Fruit fly (Drosophila melanogaster) whole organism, embryonic: ENCODE results near the gene PpD6.

ENCODE experiments used
- Asciz ChIP-seq: fragments of 200-800 bp; sonication (Bioruptor generic); optimal IDR thresholded peaks from 2 replicates; lab custom pipeline; 2017; ENCODE audit warnings: missing biosample characterization, mild to moderate bottlenecking, missing genetic modification characterization, missing genetic modification reagents
- B-H2 ChIP-seq: fragments of 200-800 bp; sonication (Bioruptor generic); optimal IDR thresholded peaks from 2 replicates; lab custom pipeline; 2018; ENCODE audit warnings: missing biosample characterization, mild to moderate bottlenecking, missing genetic modification characterization
- CG10274 ChIP-seq: fragments of 200-800 bp; sonication (Bioruptor generic); optimal IDR thresholded peaks from 3 replicates; lab custom pipeline; 2017; ENCODE audit warnings: missing biosample characterization, mild to moderate bottlenecking, missing genetic modification characterization
- CG10654 ChIP-seq: fragments of 200-800 bp; sonication (Bioruptor generic); optimal IDR thresholded peaks from 2 replicates; lab custom pipeline; 2016; ENCODE audit warnings: missing biosample characterization, missing genetic modification characterization
- CG10979 ChIP-seq: fragments of 200-800 bp; sonication (Bioruptor generic); optimal IDR thresholded peaks from 2 replicates; lab custom pipeline; 2018; ENCODE audit warnings: missing biosample characterization, mild to moderate bottlenecking, missing genetic modification characterization, moderate library complexity
- CG12659 ChIP-seq: fragments of 200-800 bp; sonication (Bioruptor generic); optimal IDR thresholded peaks from 3 replicates; lab custom pipeline; 2017; ENCODE audit warnings: mild to moderate bottlenecking, missing biosample characterization, missing genetic modification reagents, missing genetic modification characterization
- CG14860 ChIP-seq: fragments of 200-800 bp; sonication (Bioruptor generic); IDR thresholded peaks from 3 replicates; pipeline ENCODE4 v1.3.6; 2022; ENCODE audit warnings: missing biosample characterization, missing genetic modification characterization; ENCODE audit not compliant: partially characterized antibody
- CG17359 ChIP-seq: fragments of 200-800 bp; sonication (Bioruptor generic); optimal IDR thresholded peaks from 3 replicates; lab custom pipeline; 2018; ENCODE audit warnings: missing biosample characterization, mild to moderate bottlenecking, missing genetic modification characterization, moderate library complexity
- CG2116 ChIP-seq: fragments of 200-800 bp; sonication (Bioruptor generic); optimal IDR thresholded peaks from 3 replicates; lab custom pipeline; 2018; ENCODE audit warnings: missing biosample characterization, mild to moderate bottlenecking, missing genetic modification characterization
- CG31441 ChIP-seq: fragments of 200-800 bp; sonication (Bioruptor generic); IDR thresholded peaks from 2 replicates; pipeline ENCODE4 v1.3.6; 2022; ENCODE audit warnings: missing biosample characterization, missing genetic modification characterization
- CG32772 ChIP-seq: fragments of 200-800 bp; sonication (Bioruptor generic); IDR thresholded peaks from 2 replicates; pipeline ENCODE4 v1.3.6; 2022; ENCODE audit warnings: missing biosample characterization, missing genetic modification characterization
- CG3281 ChIP-seq: fragments of 200-800 bp; sonication (Bioruptor generic); optimal IDR thresholded peaks from 3 replicates; lab custom pipeline; 2017; ENCODE audit warnings: missing biosample characterization, mild to moderate bottlenecking, missing genetic modification characterization
- CG6272 ChIP-seq: fragments of 200-800 bp; sonication (Bioruptor generic); IDR thresholded peaks from 2 replicates; pipeline ENCODE4 v1.3.6; 2022; ENCODE audit warnings: missing biosample characterization, missing genetic modification characterization
- Dad ChIP-seq: fragments of 200-800 bp; sonication (Bioruptor generic); optimal IDR thresholded peaks from 3 replicates; lab custom pipeline; 2016; ENCODE audit warnings: missing biosample characterization, missing genetic modification characterization
- Ets65A ChIP-seq: fragments of 200-800 bp; sonication (Bioruptor generic); peaks from one replicate; lab custom pipeline; 2016; ENCODE audit warnings: missing biosample characterization, missing genetic modification characterization
- HLHmδ ChIP-seq: fragments of 200-800 bp; sonication (Bioruptor generic); optimal IDR thresholded peaks from 2 replicates; lab custom pipeline; 2018; ENCODE audit warnings: missing biosample characterization, mild to moderate bottlenecking, missing genetic modification characterization, moderate library complexity
- Hr39 ChIP-seq: fragments of >200 bp; optimal IDR thresholded peaks from 2 replicates; lab custom pipeline; 2017
- Lpt ChIP-seq: fragments of >200 bp; optimal IDR thresholded peaks from 2 replicates; lab custom pipeline; 2018; ENCODE audit warnings: missing biosample characterization, missing genetic modification characterization
- Max ChIP-seq: fragments of 200-800 bp; sonication (Bioruptor generic); optimal IDR thresholded peaks from 2 replicates; lab custom pipeline; 2016; ENCODE audit warnings: missing biosample characterization, mild to moderate bottlenecking, missing genetic modification characterization
- Mrtf ChIP-seq: fragments of 200-800 bp; sonication (Bioruptor generic); IDR thresholded peaks from 3 replicates; pipeline ENCODE4 v1.3.6; 2022; ENCODE audit warnings: missing biosample characterization, missing genetic modification characterization
- Nf-YB ChIP-seq: fragments of 200-800 bp; sonication (Bioruptor generic); optimal IDR thresholded peaks from 3 replicates; lab custom pipeline; 2019; ENCODE audit warnings: missing biosample characterization, mild to moderate bottlenecking, missing genetic modification characterization, moderate library complexity
- Six4 ChIP-seq: fragments of 200-800 bp; sonication (Bioruptor generic); optimal IDR thresholded peaks from 2 replicates; lab custom pipeline; 2016; ENCODE audit warnings: missing biosample characterization, missing genetic modification characterization
- Spps ChIP-seq: fragments of 200-800 bp; sonication (Bioruptor generic); optimal IDR thresholded peaks from 2 replicates; lab custom pipeline; 2018; ENCODE audit warnings: missing biosample characterization, mild to moderate bottlenecking, missing genetic modification characterization
- Xbp1 ChIP-seq: fragments of 200-800 bp; sonication (Bioruptor generic); optimal IDR thresholded peaks from 3 replicates; lab custom pipeline; 2016; ENCODE audit warnings: missing biosample characterization, mild to moderate bottlenecking, missing genetic modification characterization
- aop ChIP-seq: fragments of 200-800 bp; sonication (Bioruptor generic); IDR thresholded peaks from 2 replicates; pipeline ENCODE4 v1.3.6; 2022; ENCODE audit warnings: missing biosample characterization, missing genetic modification characterization
- az2 ChIP-seq: fragments of 200-800 bp; sonication (Bioruptor generic); optimal IDR thresholded peaks from 3 replicates; lab custom pipeline; 2016; ENCODE audit warnings: missing biosample characterization, missing genetic modification characterization
- bab2 ChIP-seq: fragments of 200-800 bp; sonication (Bioruptor generic); optimal IDR thresholded peaks from 2 replicates; lab custom pipeline; 2016; ENCODE audit warnings: missing biosample characterization, missing genetic modification characterization
- bbx ChIP-seq: fragments of 200-800 bp; sonication (Bioruptor generic); IDR thresholded peaks from 2 replicates; pipeline ENCODE4 v1.3.6; 2022; ENCODE audit warnings: missing biosample characterization, missing genetic modification characterization; ENCODE audit not compliant: partially characterized antibody
- bigmax ChIP-seq: fragments of 200-800 bp; sonication (Bioruptor generic); optimal IDR thresholded peaks from 2 replicates; lab custom pipeline; 2018; ENCODE audit warnings: missing biosample characterization, mild to moderate bottlenecking, missing genetic modification characterization
- bsh ChIP-seq, 2 experiments: fragments of 200-800 bp; sonication (Bioruptor generic); optimal IDR thresholded peaks; 2 replicates each; lab custom pipeline; 2017 to 2018; ENCODE audit warnings: mild to moderate bottlenecking in 2 of 2, missing biosample characterization in 2 of 2, missing genetic modification characterization in 2 of 2, moderate library complexity in 1 of 2
- dmrt11E ChIP-seq: fragments of 200-800 bp; sonication (Bioruptor generic); optimal IDR thresholded peaks from 3 replicates; lab custom pipeline; 2018; ENCODE audit warnings: missing biosample characterization, mild to moderate bottlenecking, missing genetic modification characterization, moderate library complexity
- fd102C ChIP-seq: fragments of 200-800 bp; sonication (Bioruptor generic); optimal IDR thresholded peaks from 2 replicates; lab custom pipeline; 2018; ENCODE audit warnings: missing biosample characterization, mild to moderate bottlenecking, missing genetic modification characterization, moderate library complexity
- fd96Cb ChIP-seq: fragments of 200-800 bp; sonication (Bioruptor generic); optimal IDR thresholded peaks from 2 replicates; lab custom pipeline; 2018; ENCODE audit warnings: missing biosample characterization, mild to moderate bottlenecking, missing genetic modification characterization, moderate library complexity
- grn ChIP-seq: fragments of 200-800 bp; sonication (Bioruptor generic); optimal IDR thresholded peaks from 3 replicates; lab custom pipeline; 2017; ENCODE audit warnings: missing biosample characterization, missing genetic modification characterization
- ham ChIP-seq: fragments of 200-800 bp; sonication (Bioruptor generic); IDR thresholded peaks from 2 replicates; pipeline ENCODE4 v1.3.6; 2022; ENCODE audit warnings: missing biosample characterization, missing genetic modification characterization
- insv ChIP-seq, 2 experiments: fragments of 200-800 bp; sonication (Bioruptor generic); optimal IDR thresholded peaks; 3 replicates each; lab custom pipeline; 2016 to 2018; ENCODE audit warnings: missing biosample characterization in 2 of 2, missing genetic modification characterization in 2 of 2
- lov ChIP-seq, 2 experiments: fragments of 200-800 bp in 1 of 2; fragments of >200 bp in 1 of 2; sonication (Bioruptor generic) in 1 of 2; IDR thresholded peaks in 1 of 2; optimal IDR thresholded peaks in 1 of 2; 2 replicates in 1 of 2; 3 replicates in 1 of 2; pipeline versions ENCODE4 v1.3.6 to Lab custom; 2017 to 2022; ENCODE audit warnings: missing biosample characterization in 1 of 2, missing genetic modification characterization in 1 of 2
- mirr ChIP-seq: fragments of 200-800 bp; sonication (Bioruptor generic); optimal IDR thresholded peaks from 3 replicates; lab custom pipeline; 2018; ENCODE audit warnings: missing biosample characterization, mild to moderate bottlenecking, missing genetic modification characterization
- salm ChIP-seq: fragments of 200-800 bp; sonication (Bioruptor generic); optimal IDR thresholded peaks from 2 replicates; lab custom pipeline; 2018; ENCODE audit warnings: missing biosample characterization, mild to moderate bottlenecking, missing genetic modification characterization
- sens ChIP-seq: fragments of 200-800 bp; sonication (Bioruptor generic); peaks from one replicate; lab custom pipeline; 2016; ENCODE audit warnings: missing biosample characterization, missing genetic modification characterization
- slbo ChIP-seq: fragments of 200-800 bp; sonication (Bioruptor generic); IDR thresholded peaks from 2 replicates; pipeline ENCODE4 v1.3.6; 2022; ENCODE audit warnings: missing biosample characterization, missing genetic modification characterization
- unc-4 ChIP-seq: fragments of 200-800 bp; sonication (Bioruptor generic); IDR thresholded peaks from 2 replicates; pipeline ENCODE4 v1.3.6; 2022; ENCODE audit warnings: missing biosample characterization, missing genetic modification characterization; ENCODE audit not compliant: partially characterized antibody
- z ChIP-seq: fragments of 200-800 bp; sonication (Bioruptor generic); IDR thresholded peaks from 3 replicates; pipeline ENCODE4 v1.3.6; 2022; ENCODE audit warnings: missing biosample characterization, missing genetic modification characterization
- zfh2 ChIP-seq: fragments of 200-800 bp; sonication (Bioruptor generic); optimal IDR thresholded peaks from 2 replicates; lab custom pipeline; 2016; ENCODE audit warnings: missing biosample characterization, missing genetic modification characterization

PpD6 gene

DNA sequence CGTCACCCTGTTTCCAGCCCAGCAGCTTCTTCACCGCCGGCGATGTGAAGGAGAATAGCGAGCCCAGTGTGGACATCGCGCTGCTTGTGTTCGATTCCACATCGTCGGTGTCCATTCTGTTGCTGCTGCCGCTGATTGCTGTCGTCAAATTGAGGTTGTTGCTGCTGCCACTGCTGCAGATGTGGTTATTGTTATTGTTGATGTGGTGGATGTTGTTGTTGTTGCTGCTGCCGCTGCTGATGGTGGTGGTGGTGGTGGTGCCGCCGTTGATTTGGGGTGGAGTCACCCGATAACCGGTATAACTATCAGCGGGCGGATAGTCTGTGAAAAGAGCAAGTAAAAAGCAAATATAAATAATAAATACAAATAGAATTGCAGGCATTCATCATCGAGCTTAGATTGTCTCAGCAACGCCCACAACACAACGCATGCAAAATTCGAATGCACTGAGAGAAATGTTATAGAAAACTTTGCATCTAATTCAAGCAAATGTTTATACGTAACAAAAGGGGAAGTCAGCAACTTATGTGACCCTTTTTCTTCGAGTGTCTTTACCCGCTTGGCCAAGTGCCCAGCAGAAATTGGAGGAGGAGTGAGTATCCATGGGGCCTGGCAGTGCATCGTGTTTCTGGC is 39.6 kb downstream of the PpD6 start (continued):
- TF ChIP-seq CG10274 (GFP tag; lab: Kevin White, UChicago) = no peak
- TF ChIP-seq CG32772 (GFP tag; lab: Robert Waterston, UW) = no peak
- TF ChIP-seq Ets65A (GFP tag; lab: Kevin White, UChicago) = no peak
- peak; percentile 6 for TF ChIP-seq Xbp1 (GFP tag; lab: Kevin White, UChicago)

DNA sequence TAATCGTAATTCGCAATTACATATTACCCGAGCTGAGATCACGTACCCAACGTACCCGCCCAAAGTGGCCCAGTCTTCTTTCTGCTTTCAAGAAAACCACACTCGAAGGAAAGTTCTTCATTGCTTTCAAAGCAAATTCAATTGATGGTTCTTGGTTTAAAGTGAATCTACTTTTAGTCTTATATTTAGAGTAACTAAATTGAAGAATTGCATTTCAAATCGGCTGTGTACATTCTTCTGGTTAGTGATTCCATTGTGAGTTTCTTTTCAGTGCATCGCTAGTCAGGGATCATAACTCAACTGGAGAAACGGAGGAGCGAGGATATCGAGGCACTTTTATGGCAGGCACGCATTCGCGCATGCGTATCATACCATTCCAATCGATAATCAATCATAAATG is 42.2 kb downstream of the PpD6 start:
- TF ChIP-seq CG10979 (tag; lab: Kevin White, UChicago) (no peak), fd96Cb (tag; lab: Kevin White, UChicago) (no peak), Max (GFP tag; lab: Kevin White, UChicago) (no peak), ham (no peak), Ets65A (GFP tag; lab: Kevin White, UChicago) (peak; percentile 75), CG31441 (no peak), sens (GFP tag; lab: Kevin White, UChicago) (peak; percentile 58)

DNA sequence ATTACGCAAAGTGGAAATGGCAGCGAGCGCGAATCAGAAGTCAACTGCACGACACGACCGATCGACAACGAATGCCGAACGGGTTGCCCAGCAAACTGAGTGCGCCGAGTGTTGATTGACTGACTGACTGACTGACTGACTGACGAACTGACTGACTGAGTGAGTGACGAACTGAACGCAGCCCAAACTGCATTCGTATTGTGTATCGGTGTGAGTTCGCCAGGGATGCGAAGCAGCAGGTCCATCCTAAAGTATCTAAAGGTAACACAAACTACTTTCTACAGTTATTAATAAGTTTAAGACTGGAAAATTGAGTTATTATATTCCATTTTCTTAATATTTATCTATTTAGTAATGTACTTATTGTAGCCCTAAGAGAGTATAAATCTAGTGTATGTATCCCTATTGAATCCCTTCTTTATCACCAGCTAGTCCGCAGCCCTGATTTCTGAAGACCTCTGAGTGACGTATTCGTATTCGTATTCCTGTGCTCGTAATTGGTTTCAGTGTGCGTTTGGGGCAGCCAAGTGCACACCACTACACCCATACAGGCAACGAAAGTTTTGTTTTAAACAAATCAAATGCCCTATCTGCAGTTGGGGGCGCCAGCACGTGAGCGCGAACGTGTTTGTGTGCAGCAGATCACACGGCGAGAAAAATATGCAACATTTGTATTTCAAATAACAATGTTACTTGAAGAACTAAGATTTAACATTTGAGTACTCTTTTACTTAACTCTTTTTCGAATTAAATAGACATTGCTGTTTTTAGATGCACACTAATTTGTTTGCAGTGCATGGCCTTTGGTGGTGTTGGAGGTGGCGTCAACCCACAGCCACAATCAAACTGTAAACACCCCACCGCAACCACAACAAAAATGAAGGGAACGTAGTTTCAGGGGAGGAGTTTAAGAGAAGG is 43.5 kb downstream of the PpD6 start:
- TF ChIP-seq grn (GFP tag; lab: Kevin White, UChicago) = peak; percentile 57
- peak; percentile 93 for TF ChIP-seq lov (optimal IDR thresholded peaks at IDR 0.05; lab: Kevin White, UChicago)
- TF ChIP-seq lov (GFP tag; IDR thresholded peaks at IDR 0.05; lab: Robert Waterston, UW) = peak; percentile 96
- peak; percentile 94 for TF ChIP-seq CG10654
- TF ChIP-seq z (GFP tag; lab: Robert Waterston, UW) = peak; percentile 63; the same call in 1 of the 3 replicates
- peak; percentile 95 for TF ChIP-seq Six4 (GFP tag; lab: Kevin White, UChicago)
- peak; percentile 94 for TF ChIP-seq Mrtf (GFP tag; lab: Robert Waterston, UW)
- peak; percentile 95 for TF ChIP-seq dmrt11E (tag; lab: Kevin White, UChicago)
- TF ChIP-seq CG17359 (tag; lab: Kevin White, UChicago) = peak; percentile 97
- peak; percentile 89 for TF ChIP-seq CG12659 (GFP tag; lab: Kevin White, UChicago)
- TF ChIP-seq bigmax (GFP tag; lab: Kevin White, UChicago) = peak; percentile 11
- no peak for TF ChIP-seq bbx (GFP tag; lab: Robert Waterston, UW)
- TF ChIP-seq B-H2 (GFP tag; lab: Kevin White, UChicago) = peak; percentile 36
- no peak for TF ChIP-seq unc-4 (GFP tag; lab: Robert Waterston, UW)
- peak; percentile 55 for TF ChIP-seq CG2116 (GFP tag; lab: Kevin White, UChicago)
- no peak for TF ChIP-seq CG14860
- peak; percentile 53 to 98 for TF ChIP-seq bsh (GFP tag; optimal IDR thresholded peaks at IDR 0.05; lab: Kevin White, UChicago)
- TF ChIP-seq salm (tag; lab: Kevin White, UChicago) = peak; percentile 91
- TF ChIP-seq insv (GFP tag; optimal IDR thresholded peaks at IDR 0.05; lab: Kevin White, UChicago) = peak; percentile 18 to 45
- peak; percentile 37 for TF ChIP-seq zfh2
- peak; percentile 42 for TF ChIP-seq HLHmδ
- no peak for TF ChIP-seq Lpt (GFP tag; lab: Kevin White, UChicago)
- peak; percentile 58 for TF ChIP-seq mirr (GFP tag; lab: Kevin White, UChicago)
- peak; percentile 90 for TF ChIP-seq CG6272 (GFP tag; lab: Robert Waterston, UW)
- peak; percentile 71 for TF ChIP-seq CG3281 (GFP tag; lab: Kevin White, UChicago)
- peak; percentile 62; the same call in 1 of the 2 replicates for TF ChIP-seq aop (GFP tag; lab: Robert Waterston, UW)
- TF ChIP-seq az2 (GFP tag; lab: Kevin White, UChicago) = peak; percentile 95
- peak; percentile 41 for TF ChIP-seq fd102C (GFP tag; lab: Kevin White, UChicago)
- TF ChIP-seq bab2 (GFP tag; lab: Kevin White, UChicago) = peak; percentile 96
- peak; percentile 91 for TF ChIP-seq Dad (GFP tag; lab: Kevin White, UChicago)
- peak; percentile 91 for TF ChIP-seq Asciz (GFP tag; lab: Kevin White, UChicago)
- TF ChIP-seq Nf-YB (GFP tag; lab: Kevin White, UChicago) = peak; percentile 70
- no peak for TF ChIP-seq Hr39 (lab: Kevin White, UChicago)
- TF ChIP-seq slbo (GFP tag; lab: Robert Waterston, UW) = peak; percentile 87
- TF ChIP-seq Spps = peak; percentile 91
